Worm (Caenorhabditis elegans): ENCODE results near the gene dmsr-6.
A peak's percentile ranks its signal among the peaks of the same experiment; 100 is the strongest.

Gene dmsr-6

DNA sequence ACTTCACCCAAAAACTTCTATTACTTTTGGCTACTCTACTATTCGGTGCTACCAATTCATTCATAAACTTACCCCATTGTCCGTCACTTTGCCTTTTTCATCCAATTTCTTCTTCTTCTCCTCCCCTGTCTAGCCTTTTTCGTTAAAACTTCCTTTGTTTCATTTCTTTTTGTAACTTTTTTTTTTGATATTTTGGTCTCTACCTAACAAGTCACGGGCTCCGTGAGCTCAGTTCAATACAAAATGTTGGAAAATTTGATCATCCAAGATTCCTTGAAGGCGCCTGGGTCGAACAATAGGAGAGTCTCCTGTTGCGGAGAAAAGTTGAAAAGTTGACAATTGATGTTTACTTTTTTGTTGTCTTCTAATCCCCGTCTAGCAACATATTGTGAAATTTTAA lies 3.5 kb upstream of the dmsr-6 start:
- TF ChIP-seq nhr-76 (tag; optimal IDR thresholded peaks at IDR 0.05) (no peak), mep-1 (tag; optimal IDR thresholded peaks at IDR 0.05) (no peak), ceh-83 (GFP tag; optimal IDR thresholded peaks at IDR 0.05) (no peak), unc-62 (GFP tag; optimal IDR thresholded peaks at IDR 0.05) (no peak), hlh-1 (tag; optimal IDR thresholded peaks at IDR 0.05) (no peak), ceh-43 (GFP tag; optimal IDR thresholded peaks at IDR 0.05) (no peak), snpc-4 (tag; optimal IDR thresholded peaks at IDR 0.05) (no peak), sem-2 (GFP tag; optimal IDR thresholded peaks at IDR 0.05) (no peak), ham-2 (GFP tag; optimal IDR thresholded peaks at IDR 0.05) (no peak), unc-120 (tag; optimal IDR thresholded peaks at IDR 0.05; ENCODE audit: poor library complexity, severe bottlenecking) (no peak), elt-3 (tag; optimal IDR thresholded peaks at IDR 0.05) (no peak), ceh-39 (tag; optimal IDR thresholded peaks at IDR 0.05) (no peak), lsy-2 (tag; optimal IDR thresholded peaks at IDR 0.05) (no peak), ztf-11 (tag; optimal IDR thresholded peaks at IDR 0.05) (no peak), flh-1 (GFP tag; optimal IDR thresholded peaks at IDR 0.05) (no peak), mab-5 (tag; optimal IDR thresholded peaks at IDR 0.05) (no peak)

DNA sequence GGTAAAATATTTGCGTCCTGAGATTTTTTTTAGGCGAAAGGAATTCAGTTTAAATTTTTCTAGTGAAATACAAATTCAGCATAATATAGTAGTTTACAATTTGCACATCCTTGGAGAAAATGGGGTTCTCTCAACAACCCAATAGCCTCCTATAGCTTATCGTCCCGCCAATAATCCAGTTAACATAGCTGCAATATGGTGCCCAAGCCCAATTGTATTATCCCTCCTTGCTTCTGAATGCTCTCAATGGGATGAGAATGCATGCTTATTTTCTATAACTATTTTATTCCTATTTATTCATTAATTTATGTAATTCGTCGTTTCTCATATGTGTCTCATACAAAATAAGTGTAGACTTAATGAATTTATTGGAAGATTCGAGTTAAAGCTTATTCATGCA lies 14.6 kb downstream of the dmsr-6 start:
- TF ChIP-seq ces-1 (GFP tag; optimal IDR thresholded peaks at IDR 0.05) (peak; percentile 99), blmp-1 (tag; optimal IDR thresholded peaks at IDR 0.05) (no peak)

DNA sequence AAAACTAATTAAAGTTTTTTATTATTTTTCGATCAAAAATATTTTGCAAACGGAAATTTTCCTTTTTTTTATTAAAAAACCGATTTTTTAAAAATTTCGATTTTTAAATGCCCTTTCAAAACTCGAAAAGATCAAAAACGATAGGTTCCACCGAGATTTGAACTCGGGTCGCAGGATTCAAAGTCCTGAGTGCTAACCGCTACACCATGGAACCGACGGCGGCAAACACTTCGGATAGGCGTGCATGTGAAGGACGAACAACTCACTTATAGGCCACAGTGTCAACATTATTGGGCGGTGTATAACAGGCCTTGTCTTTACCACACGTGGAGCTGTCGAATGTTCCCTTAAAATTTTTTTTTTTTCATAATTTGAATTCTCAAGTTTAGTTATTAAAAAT lies 19.3 kb downstream of the dmsr-6 start:
- TF ChIP-seq drap-1 (GFP tag; optimal IDR thresholded peaks at IDR 0.05): peak; percentile 10
- no peak for TF ChIP-seq sptf-1 (tag; optimal IDR thresholded peaks at IDR 0.05)
- no peak for TF ChIP-seq lin-32 (GFP tag; optimal IDR thresholded peaks at IDR 0.05)
- peak; percentile 18 for TF ChIP-seq ceh-83 (GFP tag; optimal IDR thresholded peaks at IDR 0.05)
- no peak for TF ChIP-seq blmp-1 (tag; optimal IDR thresholded peaks at IDR 0.05)
- peak; percentile 6 for TF ChIP-seq nhr-2 (tag; optimal IDR thresholded peaks at IDR 0.05)
- TF ChIP-seq zip-8 (tag; optimal IDR thresholded peaks at IDR 0.05): no peak
- peak; percentile 20 for TF ChIP-seq M03D4.4 (tag; optimal IDR thresholded peaks at IDR 0.05)
- peak; percentile 30 for TF ChIP-seq cnd-1 (tag; optimal IDR thresholded peaks at IDR 0.05)
- TF ChIP-seq ces-1 (GFP tag; optimal IDR thresholded peaks at IDR 0.05): no peak

DNA sequence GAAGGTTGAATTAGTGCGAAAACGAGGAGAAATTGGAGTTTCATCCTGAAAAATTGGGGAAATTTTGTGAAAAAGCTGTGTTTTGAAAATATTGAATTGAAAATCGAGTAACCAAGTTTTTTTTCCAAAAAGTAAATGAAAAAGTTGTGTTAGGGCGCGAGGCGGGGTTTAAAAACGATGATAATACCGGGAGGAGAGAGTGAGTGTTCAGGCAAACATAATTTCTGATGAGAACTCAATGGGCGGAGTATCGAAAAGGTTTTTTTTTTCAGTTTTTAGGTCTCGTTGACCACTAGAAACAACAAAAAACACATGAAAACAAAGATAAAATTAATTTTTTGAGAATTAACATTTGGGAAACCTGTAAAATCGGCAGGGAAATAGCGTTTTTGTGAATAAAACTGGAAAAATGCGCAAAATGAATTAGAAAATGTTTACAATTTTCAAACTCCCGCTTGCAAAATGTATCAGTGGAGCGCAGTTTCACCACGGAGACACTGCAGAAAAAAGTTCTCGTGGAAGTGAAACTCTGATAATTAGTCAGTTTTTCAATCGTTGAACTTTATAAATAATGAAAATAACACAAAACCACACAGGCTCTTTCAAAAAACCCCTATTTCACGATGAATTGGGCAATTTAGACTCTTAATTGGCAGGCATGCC lies 24.3 kb downstream of the dmsr-6 start, which contains the start of gene C13B4.1:
C13B4.1 (minus strand) TSS at position 51 of the 663 bp plus-strand sequence.
- TF ChIP-seq ceh-43 (GFP tag; optimal IDR thresholded peaks at IDR 0.05): no peak
- TF ChIP-seq mep-1 (tag; optimal IDR thresholded peaks at IDR 0.05): peak; percentile 34
- no peak for TF ChIP-seq lin-13 (tag; optimal IDR thresholded peaks at IDR 0.05)
- TF ChIP-seq ham-2 (GFP tag; optimal IDR thresholded peaks at IDR 0.05): no peak
- TF ChIP-seq mls-2 (tag; optimal IDR thresholded peaks at IDR 0.05): no peak
- TF ChIP-seq ztf-11 (tag; optimal IDR thresholded peaks at IDR 0.05): no peak

DNA sequence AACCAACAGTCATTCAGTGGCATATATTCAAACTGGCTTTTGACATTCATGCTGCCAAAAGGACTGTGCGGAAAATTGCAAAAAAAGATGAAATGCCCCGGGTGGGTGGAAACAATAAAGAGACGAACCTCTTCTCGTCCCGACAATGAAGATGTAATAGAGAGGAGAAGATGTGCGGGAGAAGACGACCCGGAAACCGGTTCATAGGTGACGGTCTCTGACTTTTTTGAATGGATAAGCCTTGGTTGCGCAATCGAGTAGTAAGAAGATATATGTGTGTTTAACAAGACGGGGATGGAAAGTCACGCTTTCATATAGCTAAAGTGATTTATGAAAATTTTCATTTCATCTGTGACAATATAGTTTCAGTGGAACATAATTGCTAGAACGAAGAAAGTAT lies 25.3 kb downstream of the dmsr-6 start:
- peak; percentile 1 for TF ChIP-seq unc-62 (GFP tag; optimal IDR thresholded peaks at IDR 0.05)
- peak; percentile 38 for TF ChIP-seq zip-8 (tag; optimal IDR thresholded peaks at IDR 0.05)
- TF ChIP-seq sptf-1 (tag; optimal IDR thresholded peaks at IDR 0.05): no peak

DNA sequence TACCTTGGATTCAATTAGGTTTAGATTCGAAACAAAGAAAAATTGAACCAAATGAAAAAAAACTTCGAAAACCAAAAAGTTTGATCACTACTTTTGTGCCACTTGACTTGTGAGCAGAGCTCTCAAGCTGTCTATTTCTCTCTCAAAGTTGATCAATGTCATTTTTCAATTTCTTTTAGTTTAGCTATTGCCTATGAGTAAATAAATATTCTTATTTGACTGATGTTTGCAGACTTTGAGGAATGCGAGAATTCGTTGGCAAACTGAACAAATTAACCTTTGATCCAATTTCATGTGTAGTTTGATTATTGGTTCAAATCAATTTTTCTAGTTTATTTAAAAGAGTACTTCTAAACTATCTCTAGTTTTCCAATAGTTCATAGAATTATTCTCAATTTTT lies 28.4 kb downstream of the dmsr-6 start:
- TF ChIP-seq mab-5 (tag; optimal IDR thresholded peaks at IDR 0.05) (no peak), sem-2 (GFP tag; optimal IDR thresholded peaks at IDR 0.05) (no peak), zip-8 (tag; optimal IDR thresholded peaks at IDR 0.05) (no peak), mep-1 (tag; optimal IDR thresholded peaks at IDR 0.05) (no peak), nhr-237 (tag; optimal IDR thresholded peaks at IDR 0.05) (no peak), flh-1 (GFP tag; optimal IDR thresholded peaks at IDR 0.05) (no peak), blmp-1 (tag; optimal IDR thresholded peaks at IDR 0.05) (no peak), bed-3 (GFP tag; optimal IDR thresholded peaks at IDR 0.05) (no peak), ces-1 (GFP tag; optimal IDR thresholded peaks at IDR 0.05) (no peak), lin-32 (GFP tag; optimal IDR thresholded peaks at IDR 0.05) (no peak)
